Fruit fly (Drosophila melanogaster) whole organism, embryonic: ENCODE data around the gene CG46439.

ENCODE experiments used
- Ada2b ChIP-seq: fragments of 200-800 bp; sonication (Bioruptor generic); IDR thresholded peaks from 2 replicates; pipeline ENCODE4 v1.3.6; 2022; ENCODE audit warnings: missing biosample characterization, missing genetic modification characterization
- Atf6 ChIP-seq: fragments of 200-800 bp; sonication (Bioruptor generic); IDR thresholded peaks from 2 replicates; pipeline ENCODE4 v1.3.6; 2022; ENCODE audit warnings: missing biosample characterization, missing genetic modification characterization
- B-H2 ChIP-seq: fragments of 200-800 bp; sonication (Bioruptor generic); optimal IDR thresholded peaks from 2 replicates; lab custom pipeline; 2018; ENCODE audit warnings: missing biosample characterization, mild to moderate bottlenecking, missing genetic modification characterization
- BtbVII ChIP-seq: fragments of 200-800 bp; sonication (Bioruptor generic); optimal IDR thresholded peaks from 3 replicates; lab custom pipeline; 2017; ENCODE audit warnings: missing biosample characterization, mild to moderate bottlenecking, missing genetic modification characterization
- CG10274 ChIP-seq: fragments of 200-800 bp; sonication (Bioruptor generic); optimal IDR thresholded peaks from 3 replicates; lab custom pipeline; 2017; ENCODE audit warnings: missing biosample characterization, mild to moderate bottlenecking, missing genetic modification characterization
- CG10431 ChIP-seq: fragments of 200-800 bp; sonication (Bioruptor generic); optimal IDR thresholded peaks from 3 replicates; lab custom pipeline; 2018; ENCODE audit warnings: missing biosample characterization, mild to moderate bottlenecking, missing genetic modification characterization
- CG17359 ChIP-seq: fragments of 200-800 bp; sonication (Bioruptor generic); optimal IDR thresholded peaks from 3 replicates; lab custom pipeline; 2018; ENCODE audit warnings: missing biosample characterization, mild to moderate bottlenecking, missing genetic modification characterization, moderate library complexity
- CG1792 ChIP-seq: fragments of 200-800 bp; sonication (Bioruptor generic); optimal IDR thresholded peaks from 2 replicates; lab custom pipeline; 2016; ENCODE audit warnings: missing biosample characterization, missing genetic modification characterization
- CG1832 ChIP-seq: fragments of 200-800 bp; sonication (Bioruptor generic); optimal IDR thresholded peaks from 2 replicates; lab custom pipeline; 2017; ENCODE audit warnings: missing biosample characterization, mild to moderate bottlenecking, missing genetic modification characterization, inconsistent platforms
- CG18764 ChIP-seq: fragments of 200-800 bp; sonication (Bioruptor generic); optimal IDR thresholded peaks from 3 replicates; lab custom pipeline; 2016; ENCODE audit warnings: missing biosample characterization, missing genetic modification characterization
- CG3065 ChIP-seq: fragments of 200-800 bp; sonication (Bioruptor generic); optimal IDR thresholded peaks from 2 replicates; lab custom pipeline; 2016; ENCODE audit warnings: missing biosample characterization, missing genetic modification characterization
- CG3163 ChIP-seq: fragments of 200-800 bp; sonication (Bioruptor generic); optimal IDR thresholded peaks from 3 replicates; lab custom pipeline; 2016; ENCODE audit warnings: missing biosample characterization, missing genetic modification characterization
- CG7928 ChIP-seq: fragments of 200-800 bp; sonication (Bioruptor generic); optimal IDR thresholded peaks from 2 replicates; lab custom pipeline; 2017; ENCODE audit warnings: missing biosample characterization, mild to moderate bottlenecking, missing genetic modification characterization
- CG8281 ChIP-seq: fragments of 200-800 bp; sonication (Bioruptor generic); optimal IDR thresholded peaks from 2 replicates; lab custom pipeline; 2018; ENCODE audit warnings: missing biosample characterization, mild to moderate bottlenecking, missing genetic modification characterization, moderate library complexity
- Chrac-16 ChIP-seq: fragments of 200-800 bp; sonication (Bioruptor generic); optimal IDR thresholded peaks from 3 replicates; lab custom pipeline; 2016; ENCODE audit warnings: missing biosample characterization, missing genetic modification characterization
- Dref ChIP-seq: fragments of 200-800 bp; sonication (Bioruptor generic); IDR thresholded peaks from 2 replicates; pipeline ENCODE4 v1.3.6; 2022; ENCODE audit warnings: missing biosample characterization, missing genetic modification characterization
- E2f2 ChIP-seq: fragments of 200-800 bp; sonication (Bioruptor generic); IDR thresholded peaks from 2 replicates; pipeline ENCODE4 v1.3.6; 2022; ENCODE audit warnings: missing biosample characterization, missing genetic modification characterization
- Eip74EF ChIP-seq, 2 experiments: fragments of 200-800 bp in 1 of 2; fragments of >200 bp in 1 of 2; sonication (Bioruptor generic) in 1 of 2; optimal IDR thresholded peaks; 2 replicates each; lab custom pipeline; 2017 to 2019; ENCODE audit warnings: missing biosample characterization in 2 of 2, missing genetic modification characterization in 2 of 2, mild to moderate bottlenecking in 1 of 2, moderate library complexity in 1 of 2
- H2.0 ChIP-seq: fragments of 200-800 bp; sonication (Bioruptor generic); IDR thresholded peaks from 2 replicates; pipeline ENCODE4 v1.3.6; 2022; ENCODE audit warnings: missing biosample characterization, missing genetic modification characterization
- HHEX ChIP-seq: fragments of 200-800 bp; sonication (Bioruptor generic); optimal IDR thresholded peaks from 3 replicates; lab custom pipeline; 2017; ENCODE audit warnings: missing biosample characterization, mild to moderate bottlenecking, missing genetic modification characterization, missing genetic modification reagents
- HLH3B ChIP-seq: fragments of 200-800 bp; sonication (Bioruptor generic); IDR thresholded peaks from 2 replicates; pipeline ENCODE4 v1.3.6; 2022; ENCODE audit warnings: missing biosample characterization, missing genetic modification characterization
- Hmx ChIP-seq: fragments of 200-800 bp; sonication (Bioruptor generic); optimal IDR thresholded peaks from 2 replicates; lab custom pipeline; 2016; ENCODE audit warnings: missing biosample characterization, missing genetic modification characterization
- Lim3 ChIP-seq: fragments of 200-800 bp; sonication (Bioruptor generic); IDR thresholded peaks from 2 replicates; pipeline ENCODE4 v1.3.6; 2022; ENCODE audit warnings: missing biosample characterization, missing genetic modification characterization
- Nf-YB ChIP-seq: fragments of 200-800 bp; sonication (Bioruptor generic); optimal IDR thresholded peaks from 3 replicates; lab custom pipeline; 2019; ENCODE audit warnings: missing biosample characterization, mild to moderate bottlenecking, missing genetic modification characterization, moderate library complexity
- Poxn ChIP-seq: fragments of 200-800 bp; sonication (Bioruptor generic); IDR thresholded peaks from 2 replicates; pipeline ENCODE4 v1.3.6; 2022; ENCODE audit warnings: missing biosample characterization, missing genetic modification characterization
- Sin3A ChIP-seq: fragments of >200 bp; optimal IDR thresholded peaks from 2 replicates; lab custom pipeline; 2018
- YL-1 ChIP-seq: fragments of 200-800 bp; sonication (Bioruptor generic); optimal IDR thresholded peaks from 3 replicates; lab custom pipeline; 2017; ENCODE audit warnings: missing biosample characterization, mild to moderate bottlenecking, missing genetic modification characterization
- ase ChIP-seq: fragments of 200-800 bp; sonication (Bioruptor generic); IDR thresholded peaks from 3 replicates; pipeline ENCODE4 v1.3.6; 2022; ENCODE audit warnings: missing biosample characterization, missing genetic modification characterization
- az2 ChIP-seq: fragments of 200-800 bp; sonication (Bioruptor generic); optimal IDR thresholded peaks from 3 replicates; lab custom pipeline; 2016; ENCODE audit warnings: missing biosample characterization, missing genetic modification characterization
- bab2 ChIP-seq: fragments of 200-800 bp; sonication (Bioruptor generic); optimal IDR thresholded peaks from 2 replicates; lab custom pipeline; 2016; ENCODE audit warnings: missing biosample characterization, missing genetic modification characterization
- bcd ChIP-seq: fragments of 200-800 bp; sonication (Bioruptor generic); optimal IDR thresholded peaks from 2 replicates; lab custom pipeline; 2017; ENCODE audit warnings: missing biosample characterization, mild to moderate bottlenecking, missing genetic modification characterization
- bowl ChIP-seq: fragments of 200-800 bp; sonication (Bioruptor generic); IDR thresholded peaks from 2 replicates; pipeline ENCODE4 v1.3.6; 2022; ENCODE audit warnings: missing biosample characterization, missing genetic modification characterization
- chn ChIP-seq: fragments of 200-800 bp; sonication (Bioruptor generic); optimal IDR thresholded peaks from 2 replicates; lab custom pipeline; 2016; ENCODE audit warnings: missing biosample characterization, missing genetic modification characterization
- croc ChIP-seq: fragments of 200-800 bp; sonication (Bioruptor generic); conservative IDR thresholded peaks from 3 replicates; pipeline ENCODE4 v1.3.6; 2022; ENCODE audit warnings: missing biosample characterization, missing genetic modification characterization
- dati ChIP-seq: fragments of 200-800 bp; sonication (Bioruptor generic); IDR thresholded peaks from 2 replicates; pipeline ENCODE4 v1.3.6; 2022; ENCODE audit warnings: missing biosample characterization, missing genetic modification characterization
- dm ChIP-seq: fragments of 200-800 bp; sonication (Bioruptor generic); optimal IDR thresholded peaks from 3 replicates; lab custom pipeline; 2016; ENCODE audit warnings: missing biosample characterization, missing genetic modification characterization
- dmrt11E ChIP-seq: fragments of 200-800 bp; sonication (Bioruptor generic); optimal IDR thresholded peaks from 3 replicates; lab custom pipeline; 2018; ENCODE audit warnings: missing biosample characterization, mild to moderate bottlenecking, missing genetic modification characterization, moderate library complexity
- eyg ChIP-seq: fragments of 200-800 bp; sonication (Bioruptor generic); optimal IDR thresholded peaks from 3 replicates; lab custom pipeline; 2016; ENCODE audit warnings: missing biosample characterization, missing genetic modification characterization
- fd64A ChIP-seq: fragments of 200-800 bp; sonication (Bioruptor generic); optimal IDR thresholded peaks from 3 replicates; lab custom pipeline; 2018; ENCODE audit warnings: missing biosample characterization, mild to moderate bottlenecking, missing genetic modification characterization
- gfzf ChIP-seq: fragments of 200-800 bp; sonication (Bioruptor generic); optimal IDR thresholded peaks from 2 replicates; lab custom pipeline; 2016; ENCODE audit warnings: missing biosample characterization, mild to moderate bottlenecking, missing genetic modification characterization, moderate library complexity
- insv ChIP-seq, 2 experiments: fragments of 200-800 bp; sonication (Bioruptor generic); optimal IDR thresholded peaks; 3 replicates each; lab custom pipeline; 2016 to 2018; ENCODE audit warnings: missing biosample characterization in 2 of 2, missing genetic modification characterization in 2 of 2
- inv ChIP-seq: fragments of 200-800 bp; sonication (Bioruptor generic); IDR thresholded peaks from 2 replicates; pipeline ENCODE4 v1.3.6; 2022; ENCODE audit warnings: missing biosample characterization, missing genetic modification characterization; ENCODE audit not compliant: partially characterized antibody
- knrl ChIP-seq: fragments of 200-800 bp; sonication (Bioruptor generic); IDR thresholded peaks from 3 replicates; pipeline ENCODE4 v1.3.6; 2022; ENCODE audit warnings: missing biosample characterization, missing genetic modification characterization; ENCODE audit not compliant: partially characterized antibody
- lab ChIP-seq: fragments of 200-800 bp; sonication (Bioruptor generic); optimal IDR thresholded peaks from 3 replicates; lab custom pipeline; 2017; ENCODE audit warnings: missing biosample characterization, missing genetic modification characterization, mild to moderate bottlenecking, moderate library complexity, missing genetic modification reagents
- mam ChIP-seq: fragments of 200-800 bp; sonication (Bioruptor generic); optimal IDR thresholded peaks from 3 replicates; lab custom pipeline; 2016; ENCODE audit warnings: missing biosample characterization, missing genetic modification characterization
- p53 ChIP-seq: fragments of 200-800 bp; sonication (Bioruptor generic); optimal IDR thresholded peaks from 2 replicates; lab custom pipeline; 2016; ENCODE audit warnings: missing biosample characterization, missing genetic modification characterization
- pum ChIP-seq: fragments of 200-800 bp; sonication (Bioruptor generic); optimal IDR thresholded peaks from 2 replicates; lab custom pipeline; 2016; ENCODE audit warnings: missing biosample characterization, missing genetic modification characterization
- repo ChIP-seq: fragments of 200-800 bp; sonication (Bioruptor generic); optimal IDR thresholded peaks from 2 replicates; lab custom pipeline; 2016; ENCODE audit warnings: missing biosample characterization, missing genetic modification characterization
- sima ChIP-seq: fragments of 200-800 bp; sonication (Bioruptor generic); optimal IDR thresholded peaks from 2 replicates; lab custom pipeline; 2016; ENCODE audit warnings: missing biosample characterization, missing genetic modification characterization
- sug ChIP-seq: fragments of 200-800 bp; optimal IDR thresholded peaks from 2 replicates; lab custom pipeline; 2019; ENCODE audit warnings: missing biosample characterization, mild to moderate bottlenecking, missing genetic modification characterization, moderate library complexity
- tio ChIP-seq: fragments of 200-800 bp; sonication (Bioruptor generic); optimal IDR thresholded peaks from 2 replicates; lab custom pipeline; 2017; ENCODE audit warnings: missing biosample characterization, missing genetic modification characterization, inconsistent platforms
- z ChIP-seq: fragments of 200-800 bp; sonication (Bioruptor generic); IDR thresholded peaks from 3 replicates; pipeline ENCODE4 v1.3.6; 2022; ENCODE audit warnings: missing biosample characterization, missing genetic modification characterization

CG46439 gene

dm6 chr3L:11120419-11120958 lies 24.4 kb upstream of the CG46439 start, which contains the start of the genes FoxK and mRpL2 (continued):
- peak; percentile 58 for TF ChIP-seq E2f2 (GFP tag; lab: Robert Waterston, UW)
- peak; percentile 48 for TF ChIP-seq gfzf (GFP tag; lab: Kevin White, UChicago)
- no peak for TF ChIP-seq bcd (GFP tag; lab: Kevin White, UChicago)
- TF ChIP-seq H2.0 (GFP tag; lab: Robert Waterston, UW): no peak
- TF ChIP-seq CG3065 (GFP tag; lab: Kevin White, UChicago): peak; percentile 79
- no peak for TF ChIP-seq CG10431 (GFP tag; lab: Kevin White, UChicago)
- TF ChIP-seq tio (GFP tag; lab: Kevin White, UChicago): no peak
- no peak for TF ChIP-seq Ada2b (GFP tag; lab: Robert Waterston, UW)
- TF ChIP-seq Atf6 (GFP tag; lab: Robert Waterston, UW): no peak
- no peak for TF ChIP-seq sima (GFP tag; lab: Kevin White, UChicago)
- TF ChIP-seq Eip74EF (GFP tag; optimal IDR thresholded peaks at IDR 0.05; lab: Kevin White, UChicago): no peak
- TF ChIP-seq CG1832 (GFP tag; lab: Kevin White, UChicago): no peak
- no peak for TF ChIP-seq eyg
- TF ChIP-seq inv (GFP tag; lab: Robert Waterston, UW): peak; percentile 34; the same call in 1 of the 2 replicates
- TF ChIP-seq Dref (GFP tag; lab: Robert Waterston, UW): peak; percentile 44
- TF ChIP-seq BtbVII (GFP tag; lab: Kevin White, UChicago): no peak
- TF ChIP-seq Nf-YB (GFP tag; lab: Kevin White, UChicago): no peak
- peak; percentile 72 for TF ChIP-seq Sin3A
- no peak for TF ChIP-seq dati (GFP tag; lab: Robert Waterston, UW)
- no peak for TF ChIP-seq bowl (GFP tag; lab: Robert Waterston, UW)
- peak; percentile 72 for TF ChIP-seq YL-1 (GFP tag; lab: Kevin White, UChicago)
- no peak for TF ChIP-seq p53 (GFP tag; lab: Kevin White, UChicago)
- peak; percentile 90 for TF ChIP-seq dm (GFP tag; lab: Kevin White, UChicago)
- peak in 1 of 2 experiments; percentile 38 for TF ChIP-seq insv (GFP tag; optimal IDR thresholded peaks at IDR 0.05; lab: Kevin White, UChicago)
- no peak for TF ChIP-seq HHEX (GFP tag; lab: Kevin White, UChicago)
- 0 out of 3 replicates have a peak, but pooled peaks have one; percentile 27 for TF ChIP-seq knrl (GFP tag; lab: Robert Waterston, UW)
- TF ChIP-seq CG17359 (tag; lab: Kevin White, UChicago): no peak
- no peak for TF ChIP-seq repo
- no peak for TF ChIP-seq Chrac-16 (GFP tag; lab: Kevin White, UChicago)
- TF ChIP-seq z (GFP tag; lab: Robert Waterston, UW): no peak
- TF ChIP-seq CG1792 (GFP tag; lab: Kevin White, UChicago): no peak
- no peak for TF ChIP-seq ase (GFP tag; lab: Robert Waterston, UW)
- no peak for TF ChIP-seq fd64A (GFP tag; lab: Kevin White, UChicago)
- no peak for TF ChIP-seq Lim3 (GFP tag; lab: Robert Waterston, UW)
- TF ChIP-seq Poxn (GFP tag; lab: Robert Waterston, UW): no peak
- TF ChIP-seq bab2 (GFP tag; lab: Kevin White, UChicago): no peak
- peak; percentile 21 for TF ChIP-seq mam (GFP tag; lab: Kevin White, UChicago)
- TF ChIP-seq CG8281 (tag; lab: Kevin White, UChicago): no peak
- peak; percentile 0 for TF ChIP-seq sug
- no peak for TF ChIP-seq az2 (GFP tag; lab: Kevin White, UChicago)
- no peak for TF ChIP-seq CG7928 (GFP tag; lab: Kevin White, UChicago)
- no peak for TF ChIP-seq croc (GFP tag; lab: Robert Waterston, UW)
- TF ChIP-seq pum (GFP tag; lab: Kevin White, UChicago): no peak
- no peak for TF ChIP-seq CG10274 (GFP tag; lab: Kevin White, UChicago)
- no peak for TF ChIP-seq lab
- TF ChIP-seq B-H2: no peak
- TF ChIP-seq HLH3B (GFP tag; lab: Robert Waterston, UW): no peak
- no peak for TF ChIP-seq CG18764 (GFP tag; lab: Kevin White, UChicago)
- no peak for TF ChIP-seq CG3163 (GFP tag; lab: Kevin White, UChicago)
- no peak for TF ChIP-seq dmrt11E
- no peak for TF ChIP-seq chn (GFP tag; lab: Kevin White, UChicago)
- TF ChIP-seq Hmx (GFP tag; lab: Kevin White, UChicago): no peak
